Worm (Caenorhabditis elegans) whole organism, L4/young adult: Measurements from ENCODE around the gene fntb-1.
A peak's percentile ranks its signal among the peaks of the same experiment; 100 is the strongest.

Experiments used
- W03F9.2 ChIP-seq: fragments of 150-350 bp; optimal IDR thresholded peaks from 2 replicates; lab custom pipeline; 2014; ENCODE audit warnings: missing biosample characterization, missing genetic modification characterization
- dao-5 ChIP-seq: sonication (generic microtip); optimal IDR thresholded peaks from 2 replicates; lab custom pipeline; 2016; ENCODE audit warnings: missing genotype, missing genetic modification characterization, moderate library complexity, missing compliant biosample characterization

DNA sequence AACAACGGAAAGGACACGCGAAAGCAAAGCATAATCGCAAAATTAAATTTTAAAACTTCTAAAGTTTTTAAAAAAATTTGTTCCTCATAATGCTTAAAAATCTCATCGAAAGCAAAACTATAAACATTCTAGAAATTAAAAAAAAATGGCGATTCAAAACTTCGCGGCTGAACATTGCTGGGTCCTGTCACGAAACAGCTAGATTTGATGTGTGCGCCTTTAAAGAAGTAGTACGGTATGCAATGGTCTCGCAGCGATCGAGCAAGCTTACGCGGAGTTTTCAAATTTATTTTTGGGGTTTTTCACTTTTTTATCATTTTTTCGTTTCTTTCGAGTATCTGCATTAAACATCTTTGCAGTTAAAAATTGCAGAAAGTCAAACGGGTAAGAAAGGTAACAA lies 9.6 kb downstream of the fntb-1 start, which contains the start of gene coh-3:
- peak; percentile 48 for TF ChIP-seq W03F9.2 (tag; lab: Kevin White, UChicago)
- no peak for TF ChIP-seq dao-5 (tag; lab: Kevin White, UChicago)
